Fruit fly (Drosophila melanogaster) whole organism, embryonic: ENCODE data around the gene Tmem214.

Source experiments
- BtbVII ChIP-seq: fragments of 200-800 bp; sonication (Bioruptor generic); optimal IDR thresholded peaks from 3 replicates; lab custom pipeline; 2017; ENCODE audit warnings: missing biosample characterization, mild to moderate bottlenecking, missing genetic modification characterization
- Bteb2 ChIP-seq: fragments of 200-800 bp; sonication (Bioruptor generic); optimal IDR thresholded peaks from 2 replicates; lab custom pipeline; 2016; ENCODE audit warnings: missing biosample characterization, missing genetic modification characterization
- CG10209 ChIP-seq: fragments of 200-800 bp; sonication (Bioruptor generic); optimal IDR thresholded peaks from 3 replicates; lab custom pipeline; 2017; ENCODE audit warnings: missing biosample characterization, mild to moderate bottlenecking, missing genetic modification characterization, missing genetic modification reagents
- CG10267 ChIP-seq: fragments of 200-800 bp; sonication (Bioruptor generic); optimal IDR thresholded peaks from 2 replicates; lab custom pipeline; 2018; ENCODE audit warnings: missing biosample characterization, mild to moderate bottlenecking, missing genetic modification characterization, moderate library complexity
- CG11247 ChIP-seq: fragments of 200-800 bp; sonication (Bioruptor generic); IDR thresholded peaks from 2 replicates; pipeline ENCODE4 v1.3.6; 2022; ENCODE audit warnings: missing biosample characterization, missing genetic modification characterization
- CG11398 ChIP-seq: fragments of 200-800 bp; sonication (Bioruptor generic); optimal IDR thresholded peaks from 2 replicates; lab custom pipeline; 2016; ENCODE audit warnings: missing biosample characterization, missing genetic modification characterization
- CG11504 ChIP-seq: fragments of 200-800 bp; sonication (Bioruptor generic); optimal IDR thresholded peaks from 3 replicates; lab custom pipeline; 2019; ENCODE audit warnings: missing biosample characterization, mild to moderate bottlenecking, missing genetic modification characterization, moderate library complexity
- CG12391 ChIP-seq: fragments of 200-800 bp; sonication (Bioruptor generic); optimal IDR thresholded peaks from 3 replicates; lab custom pipeline; 2018; ENCODE audit warnings: missing biosample characterization, mild to moderate bottlenecking, missing genetic modification characterization, moderate library complexity
- CG13775 ChIP-seq: fragments of 200-800 bp; sonication (Bioruptor generic); optimal IDR thresholded peaks from 3 replicates; lab custom pipeline; 2017; ENCODE audit warnings: missing biosample characterization, mild to moderate bottlenecking, missing genetic modification characterization
- CG14667 ChIP-seq: fragments of 200-800 bp; sonication (Bioruptor generic); IDR thresholded peaks from 2 replicates; pipeline ENCODE4 v1.3.6; 2022; ENCODE audit warnings: missing biosample characterization, missing genetic modification characterization
- CG15073 ChIP-seq: fragments of 200-800 bp; sonication (Bioruptor generic); optimal IDR thresholded peaks from 2 replicates; lab custom pipeline; 2016; ENCODE audit warnings: missing biosample characterization, missing genetic modification characterization
- CG17385 ChIP-seq: fragments of 200-800 bp; sonication (Bioruptor generic); optimal IDR thresholded peaks from 3 replicates; lab custom pipeline; 2018; ENCODE audit warnings: missing biosample characterization, mild to moderate bottlenecking, missing genetic modification characterization
- CG30403 ChIP-seq: fragments of 200-800 bp; sonication (Bioruptor generic); optimal IDR thresholded peaks from 3 replicates; lab custom pipeline; 2016; ENCODE audit warnings: missing biosample characterization, missing genetic modification characterization
- CG31224 ChIP-seq: fragments of 200-800 bp; sonication (Bioruptor generic); IDR thresholded peaks from 2 replicates; pipeline ENCODE4 v1.3.6; 2022; ENCODE audit warnings: missing biosample characterization, missing genetic modification characterization
- CG34224 ChIP-seq: fragments of 200-800 bp; sonication (Bioruptor generic); IDR thresholded peaks from 3 replicates; pipeline ENCODE4 v1.3.6; 2022; ENCODE audit warnings: missing biosample characterization, missing genetic modification characterization; ENCODE audit not compliant: partially characterized antibody
- CG3847 ChIP-seq: fragments of 200-800 bp; sonication (Bioruptor generic); IDR thresholded peaks from 2 replicates; pipeline ENCODE4 v1.3.6; 2022; ENCODE audit warnings: missing biosample characterization, missing genetic modification characterization
- CG3995 ChIP-seq: fragments of 200-800 bp; sonication (Bioruptor generic); optimal IDR thresholded peaks from 3 replicates; lab custom pipeline; 2016; ENCODE audit warnings: missing biosample characterization, missing genetic modification characterization
- CG4424 ChIP-seq: fragments of 200-800 bp; sonication (Bioruptor generic); optimal IDR thresholded peaks from 3 replicates; lab custom pipeline; 2016; ENCODE audit warnings: missing biosample characterization, missing genetic modification characterization
- CG4730 ChIP-seq: fragments of 200-800 bp; sonication (Bioruptor generic); IDR thresholded peaks from 2 replicates; pipeline ENCODE4 v1.3.6; 2022; ENCODE audit warnings: missing biosample characterization, missing genetic modification characterization
- CG6272 ChIP-seq: fragments of 200-800 bp; sonication (Bioruptor generic); IDR thresholded peaks from 2 replicates; pipeline ENCODE4 v1.3.6; 2022; ENCODE audit warnings: missing biosample characterization, missing genetic modification characterization
- CG8765 ChIP-seq: fragments of 200-800 bp; sonication (Bioruptor generic); IDR thresholded peaks from 2 replicates; pipeline ENCODE4 v1.3.6; 2022; ENCODE audit warnings: missing biosample characterization, missing genetic modification characterization
- CG9817 ChIP-seq: fragments of 200-800 bp; sonication (Bioruptor generic); optimal IDR thresholded peaks from 2 replicates; lab custom pipeline; 2018; ENCODE audit warnings: missing biosample characterization, mild to moderate bottlenecking, missing genetic modification characterization, moderate library complexity
- Camta ChIP-seq: fragments of 200-800 bp; sonication (Bioruptor generic); optimal IDR thresholded peaks from 2 replicates; lab custom pipeline; 2016; ENCODE audit warnings: missing biosample characterization, missing genetic modification characterization
- Chrac-16 ChIP-seq: fragments of 200-800 bp; sonication (Bioruptor generic); optimal IDR thresholded peaks from 3 replicates; lab custom pipeline; 2016; ENCODE audit warnings: missing biosample characterization, missing genetic modification characterization
- CrebB ChIP-seq: fragments of 200-800 bp; sonication (Bioruptor generic); optimal IDR thresholded peaks from 3 replicates; lab custom pipeline; 2018; ENCODE audit warnings: missing biosample characterization, mild to moderate bottlenecking, missing genetic modification characterization
- Ets65A ChIP-seq: fragments of 200-800 bp; sonication (Bioruptor generic); peaks from one replicate; lab custom pipeline; 2016; ENCODE audit warnings: missing biosample characterization, missing genetic modification characterization
- Gug ChIP-seq: fragments of 200-800 bp; sonication (Bioruptor generic); IDR thresholded peaks from 4 replicates; pipeline ENCODE4 v1.3.6; 2022; ENCODE audit warnings: missing biosample characterization, missing genetic modification characterization
- H15 ChIP-seq: fragments of 200-800 bp; sonication (Bioruptor generic); IDR thresholded peaks from 3 replicates; pipeline ENCODE4 v1.3.6; 2022; ENCODE audit warnings: missing biosample characterization, missing genetic modification characterization
- HmgZ ChIP-seq: fragments of 200-800 bp; sonication (Bioruptor generic); optimal IDR thresholded peaks from 2 replicates; lab custom pipeline; 2018; ENCODE audit warnings: missing biosample characterization, mild to moderate bottlenecking, missing genetic modification characterization
- Hr39 ChIP-seq: fragments of >200 bp; optimal IDR thresholded peaks from 2 replicates; lab custom pipeline; 2017
- Med ChIP-seq: fragments of 200-800 bp; sonication (Bioruptor generic); peaks from one replicate; lab custom pipeline; 2016; ENCODE audit warnings: missing biosample characterization, missing genetic modification characterization, mild to moderate bottlenecking, inconsistent platforms, moderate library complexity
- Myb ChIP-seq: fragments of 200-800 bp; sonication (Bioruptor generic); optimal IDR thresholded peaks from 2 replicates; lab custom pipeline; 2016; ENCODE audit warnings: missing biosample characterization, missing genetic modification characterization
- Rx ChIP-seq: fragments of 200-800 bp; sonication (Bioruptor generic); IDR thresholded peaks from 2 replicates; pipeline ENCODE4 v1.3.6; 2022; ENCODE audit warnings: missing biosample characterization, missing genetic modification characterization
- ara ChIP-seq: fragments of 200-800 bp; sonication (Bioruptor generic); IDR thresholded peaks from 2 replicates; pipeline ENCODE4 v1.3.6; 2022; ENCODE audit warnings: missing biosample characterization, missing genetic modification characterization
- ase ChIP-seq: fragments of 200-800 bp; sonication (Bioruptor generic); IDR thresholded peaks from 3 replicates; pipeline ENCODE4 v1.3.6; 2022; ENCODE audit warnings: missing biosample characterization, missing genetic modification characterization
- hb ChIP-seq: fragments of 200-800 bp; sonication (Bioruptor generic); IDR thresholded peaks from 3 replicates; pipeline ENCODE4 v1.3.6; 2022; ENCODE audit warnings: missing biosample characterization, missing genetic modification characterization; ENCODE audit not compliant: partially characterized antibody
- hth ChIP-seq: fragments of >200 bp; optimal IDR thresholded peaks from 2 replicates; lab custom pipeline; 2017; ENCODE audit warnings: inconsistent platforms
- kay ChIP-seq: fragments of 200-800 bp; sonication (Bioruptor generic); optimal IDR thresholded peaks from 2 replicates; lab custom pipeline; 2016; ENCODE audit warnings: missing biosample characterization, missing genetic modification characterization
- mirr ChIP-seq: fragments of 200-800 bp; sonication (Bioruptor generic); optimal IDR thresholded peaks from 3 replicates; lab custom pipeline; 2018; ENCODE audit warnings: missing biosample characterization, mild to moderate bottlenecking, missing genetic modification characterization
- nmo ChIP-seq: fragments of 200-800 bp; sonication (Bioruptor generic); optimal IDR thresholded peaks from 2 replicates; lab custom pipeline; 2018; ENCODE audit warnings: missing biosample characterization, mild to moderate bottlenecking, missing genetic modification characterization, moderate library complexity
- otp ChIP-seq: fragments of 200-800 bp; sonication (Bioruptor generic); IDR thresholded peaks from 3 replicates; pipeline ENCODE4, ENCODE4 v1.3.6; 2022; ENCODE audit warnings: missing biosample characterization, missing genetic modification characterization
- peb ChIP-seq: fragments of 200-800 bp; sonication (Bioruptor generic); IDR thresholded peaks from 2 replicates; pipeline ENCODE4 v1.3.6; 2022; ENCODE audit warnings: missing biosample characterization, missing genetic modification characterization
- phol ChIP-seq: fragments of 200-800 bp; sonication (Bioruptor generic); optimal IDR thresholded peaks from 3 replicates; lab custom pipeline; 2018; ENCODE audit warnings: missing biosample characterization, mild to moderate bottlenecking, missing genetic modification characterization, moderate library complexity
- prd ChIP-seq, 3 experiments: fragments of >200 bp in 2 of 3; fragments of 200-800 bp in 1 of 3; sonication (Bioruptor generic) in 1 of 3; optimal IDR thresholded peaks in 2 of 3; IDR thresholded peaks in 1 of 3; 2 replicates in 2 of 3; 3 replicates in 1 of 3; pipeline versions ENCODE4 v1.3.6 to Lab custom; 2017 to 2022; ENCODE audit warnings: missing biosample characterization in 1 of 3, missing genetic modification characterization in 1 of 3
- sima ChIP-seq: fragments of 200-800 bp; sonication (Bioruptor generic); optimal IDR thresholded peaks from 2 replicates; lab custom pipeline; 2016; ENCODE audit warnings: missing biosample characterization, missing genetic modification characterization
- slp2 ChIP-seq: fragments of 200-800 bp; sonication (Bioruptor generic); optimal IDR thresholded peaks from 2 replicates; lab custom pipeline; 2016; ENCODE audit warnings: missing biosample characterization, missing genetic modification characterization
- ssp ChIP-seq: fragments of 200-800 bp; sonication (Bioruptor generic); IDR thresholded peaks from 2 replicates; pipeline ENCODE4 v1.3.6; 2022; ENCODE audit warnings: missing biosample characterization, missing genetic modification characterization
- stwl ChIP-seq: fragments of 200-800 bp; sonication (Bioruptor generic); optimal IDR thresholded peaks from 3 replicates; lab custom pipeline; 2018; ENCODE audit warnings: missing biosample characterization, mild to moderate bottlenecking, missing genetic modification characterization, moderate library complexity
- twi ChIP-seq: fragments of 200-800 bp; optimal IDR thresholded peaks from 2 replicates; lab custom pipeline; 2019; ENCODE audit warnings: missing biosample characterization, mild to moderate bottlenecking, missing genetic modification characterization, moderate library complexity
- unc-4 ChIP-seq: fragments of 200-800 bp; sonication (Bioruptor generic); IDR thresholded peaks from 2 replicates; pipeline ENCODE4 v1.3.6; 2022; ENCODE audit warnings: missing biosample characterization, missing genetic modification characterization; ENCODE audit not compliant: partially characterized antibody
- vnd ChIP-seq: fragments of 200-800 bp; sonication (Bioruptor generic); IDR thresholded peaks from 3 replicates; pipeline ENCODE4 v1.3.6; 2022; ENCODE audit warnings: missing biosample characterization, missing genetic modification characterization; ENCODE audit not compliant: partially characterized antibody
- z ChIP-seq: fragments of 200-800 bp; sonication (Bioruptor generic); IDR thresholded peaks from 3 replicates; pipeline ENCODE4 v1.3.6; 2022; ENCODE audit warnings: missing biosample characterization, missing genetic modification characterization

The Tmem214 gene

dm6 chr2L:11014018-11014611, 44.0 kb upstream of the Tmem214 start (continued):
- TF ChIP-seq CG4424 (GFP tag; lab: Kevin White, UChicago) (peak; percentile 96), CG12391 (tag; lab: Kevin White, UChicago) (no peak), CG6272 (GFP tag; lab: Robert Waterston, UW) (no peak), CG10267 (no peak), unc-4 (GFP tag; lab: Robert Waterston, UW) (no peak), HmgZ (no peak), CG11398 (GFP tag; lab: Kevin White, UChicago) (no peak), H15 (no peak), prd (optimal IDR thresholded peaks at IDR 0.05; lab: Kevin White, UChicago) (no peak), prd (GFP tag; IDR thresholded peaks at IDR 0.05; lab: Robert Waterston, UW) (0 out of 3 replicates have a peak, but pooled peaks have one; percentile 14), CG3995 (no peak), Hr39 (no peak), CG10209 (GFP tag; lab: Kevin White, UChicago) (no peak), CG4730 (GFP tag; lab: Robert Waterston, UW) (no peak), CG13775 (GFP tag; lab: Kevin White, UChicago) (no peak), Rx (GFP tag; lab: Robert Waterston, UW) (no peak), otp (GFP tag; lab: Robert Waterston, UW) (no peak), kay (GFP tag; lab: Kevin White, UChicago) (no peak), CG17385 (GFP tag; lab: Kevin White, UChicago) (no peak), BtbVII (GFP tag; lab: Kevin White, UChicago) (no peak), vnd (GFP tag; lab: Robert Waterston, UW) (no peak), CG11247 (0 out of 2 replicates have a peak, but pooled peaks have one; percentile 27), Myb (no peak), hth (lab: Kevin White, UChicago) (no peak), hb (GFP tag; lab: Robert Waterston, UW) (no peak), phol (tag; lab: Kevin White, UChicago) (no peak), CrebB (tag; lab: Kevin White, UChicago) (no peak), twi (no peak), CG9817 (tag; lab: Kevin White, UChicago) (no peak), stwl (tag; lab: Kevin White, UChicago) (peak; percentile 14), z (GFP tag; lab: Robert Waterston, UW) (no peak), Camta (no peak), Med (GFP tag; lab: Kevin White, UChicago) (peak; percentile 44), CG11504 (tag; lab: Kevin White, UChicago) (peak; percentile 89), CG8765 (GFP tag; lab: Robert Waterston, UW) (no peak), mirr (no peak), nmo (GFP tag; lab: Kevin White, UChicago) (no peak), ase (GFP tag; lab: Robert Waterston, UW) (no peak), slp2 (GFP tag; lab: Kevin White, UChicago) (no peak), CG30403 (GFP tag; lab: Kevin White, UChicago) (no peak), ssp (GFP tag; lab: Robert Waterston, UW) (no peak), peb (GFP tag; lab: Robert Waterston, UW) (no peak), Ets65A (GFP tag; lab: Kevin White, UChicago) (peak; percentile 86), CG3847 (no peak), CG34224 (GFP tag; lab: Robert Waterston, UW) (0 out of 3 replicates have a peak, but pooled peaks have one; percentile 14), sima (GFP tag; lab: Kevin White, UChicago) (no peak), CG14667 (GFP tag; lab: Robert Waterston, UW) (no peak), CG15073 (GFP tag; lab: Kevin White, UChicago) (no peak), ara (GFP tag; lab: Robert Waterston, UW) (0 out of 2 replicates have a peak, but pooled peaks have one; percentile 20), CG31224 (GFP tag; lab: Robert Waterston, UW) (no peak), Bteb2 (no peak), Gug (no peak), Chrac-16 (GFP tag; lab: Kevin White, UChicago) (no peak)
